Fruit fly (Drosophila melanogaster) whole organism, embryonic: ENCODE results near the gene CG17239.

Experiments used
- Aef1 ChIP-seq: fragments of 200-800 bp; sonication (Bioruptor generic); IDR thresholded peaks from 3 replicates; pipeline ENCODE4 v1.3.6; 2022; ENCODE audit warnings: missing biosample characterization, missing genetic modification characterization
- CG10565 ChIP-seq: fragments of 200-800 bp; sonication (Bioruptor generic); optimal IDR thresholded peaks from 3 replicates; lab custom pipeline; 2016; ENCODE audit warnings: missing biosample characterization, mild to moderate bottlenecking, missing genetic modification characterization
- CG11696 ChIP-seq: fragments of 200-800 bp; sonication (Bioruptor generic); IDR thresholded peaks from 2 replicates; pipeline ENCODE4 v1.3.6; 2022; ENCODE audit warnings: missing biosample characterization, missing genetic modification characterization
- CG12769 ChIP-seq: fragments of 200-800 bp; sonication (Bioruptor generic); optimal IDR thresholded peaks from 2 replicates; lab custom pipeline; 2019; ENCODE audit warnings: missing biosample characterization, mild to moderate bottlenecking, missing genetic modification characterization, moderate library complexity
- CG14667 ChIP-seq: fragments of 200-800 bp; sonication (Bioruptor generic); IDR thresholded peaks from 2 replicates; pipeline ENCODE4 v1.3.6; 2022; ENCODE audit warnings: missing biosample characterization, missing genetic modification characterization
- CG15601 ChIP-seq: fragments of 200-800 bp; sonication (Bioruptor generic); optimal IDR thresholded peaks from 3 replicates; lab custom pipeline; 2019; ENCODE audit warnings: missing biosample characterization, mild to moderate bottlenecking, missing genetic modification characterization, moderate library complexity
- CG17385 ChIP-seq: fragments of 200-800 bp; sonication (Bioruptor generic); optimal IDR thresholded peaks from 3 replicates; lab custom pipeline; 2018; ENCODE audit warnings: missing biosample characterization, mild to moderate bottlenecking, missing genetic modification characterization
- CG2116 ChIP-seq: fragments of 200-800 bp; sonication (Bioruptor generic); optimal IDR thresholded peaks from 3 replicates; lab custom pipeline; 2018; ENCODE audit warnings: missing biosample characterization, mild to moderate bottlenecking, missing genetic modification characterization
- CG32532 ChIP-seq: fragments of 200-800 bp; sonication (Bioruptor generic); IDR thresholded peaks from 2 replicates; pipeline ENCODE4 v1.3.6; 2022; ENCODE audit warnings: missing biosample characterization, missing genetic modification characterization
- CG3847 ChIP-seq: fragments of 200-800 bp; sonication (Bioruptor generic); IDR thresholded peaks from 2 replicates; pipeline ENCODE4 v1.3.6; 2022; ENCODE audit warnings: missing biosample characterization, missing genetic modification characterization
- CG7357 ChIP-seq: fragments of 200-800 bp; sonication (Bioruptor generic); IDR thresholded peaks from 3 replicates; pipeline ENCODE4 v1.3.6; 2022; ENCODE audit warnings: missing biosample characterization, missing genetic modification characterization
- CTCF ChIP-seq: fragments of 200-800 bp; sonication (Bioruptor generic); optimal IDR thresholded peaks from 2 replicates; lab custom pipeline; 2017; ENCODE audit warnings: missing biosample characterization, mild to moderate bottlenecking, missing genetic modification characterization, moderate library complexity
- Drgx ChIP-seq: fragments of 200-800 bp; sonication (Bioruptor generic); IDR thresholded peaks from 2 replicates; pipeline ENCODE4 v1.3.6; 2022; ENCODE audit warnings: missing biosample characterization, missing genetic modification characterization
- E2f1 ChIP-seq: fragments of 200-800 bp; sonication (Bioruptor generic); IDR thresholded peaks from 2 replicates; pipeline ENCODE4 v1.3.6; 2022; ENCODE audit warnings: missing biosample characterization, missing genetic modification characterization
- Gsc ChIP-seq: fragments of 200-800 bp; sonication (Bioruptor generic); IDR thresholded peaks from 2 replicates; pipeline ENCODE4 v1.3.6; 2022; ENCODE audit warnings: missing biosample characterization, missing genetic modification characterization
- HLH3B ChIP-seq: fragments of 200-800 bp; sonication (Bioruptor generic); IDR thresholded peaks from 2 replicates; pipeline ENCODE4 v1.3.6; 2022; ENCODE audit warnings: missing biosample characterization, missing genetic modification characterization
- Hr51 ChIP-seq, 2 experiments: fragments of 200-800 bp; sonication (Bioruptor generic); optimal IDR thresholded peaks; 2 replicates in 1 of 2; 3 replicates in 1 of 2; lab custom pipeline; 2016 to 2018; ENCODE audit warnings: missing biosample characterization in 2 of 2, missing genetic modification characterization in 2 of 2, mild to moderate bottlenecking in 1 of 2, moderate library complexity in 1 of 2
- Hr78 ChIP-seq, 2 experiments: fragments of 200-800 bp in 1 of 2; fragments of >200 bp in 1 of 2; sonication (Bioruptor generic) in 1 of 2; optimal IDR thresholded peaks; 2 replicates each; lab custom pipeline; 2017 to 2019; ENCODE audit warnings: missing biosample characterization in 2 of 2, missing genetic modification characterization in 2 of 2, mild to moderate bottlenecking in 1 of 2, moderate library complexity in 1 of 2
- Hsf ChIP-seq: fragments of 200-800 bp; sonication (Bioruptor generic); optimal IDR thresholded peaks from 3 replicates; lab custom pipeline; 2016; ENCODE audit warnings: missing biosample characterization, missing genetic modification characterization
- Jarid2 ChIP-seq: fragments of 200-800 bp; sonication (Bioruptor generic); optimal IDR thresholded peaks from 3 replicates; lab custom pipeline; 2017; ENCODE audit warnings: mild to moderate bottlenecking, missing biosample characterization, missing genetic modification reagents, missing genetic modification characterization
- Meics ChIP-seq: fragments of 200-800 bp; sonication (Bioruptor generic); optimal IDR thresholded peaks from 2 replicates; lab custom pipeline; 2017; ENCODE audit warnings: missing biosample characterization, mild to moderate bottlenecking, missing genetic modification characterization
- Oaz ChIP-seq: fragments of 200-800 bp; sonication (Bioruptor generic); IDR thresholded peaks from 2 replicates; pipeline ENCODE4 v1.3.6; 2022; ENCODE audit warnings: missing biosample characterization, missing genetic modification characterization
- Ptx1 ChIP-seq: fragments of 200-800 bp; sonication (Bioruptor generic); IDR thresholded peaks from 2 replicates; pipeline ENCODE4 v1.3.6; 2022; ENCODE audit warnings: missing biosample characterization, missing genetic modification characterization
- Scr ChIP-seq: fragments of 200-800 bp; sonication (Bioruptor generic); IDR thresholded peaks from 2 replicates; pipeline ENCODE4 v1.3.6; 2022; ENCODE audit warnings: missing biosample characterization, missing genetic modification characterization; ENCODE audit not compliant: partially characterized antibody
- az2 ChIP-seq: fragments of 200-800 bp; sonication (Bioruptor generic); optimal IDR thresholded peaks from 3 replicates; lab custom pipeline; 2016; ENCODE audit warnings: missing biosample characterization, missing genetic modification characterization
- bab2 ChIP-seq: fragments of 200-800 bp; sonication (Bioruptor generic); optimal IDR thresholded peaks from 2 replicates; lab custom pipeline; 2016; ENCODE audit warnings: missing biosample characterization, missing genetic modification characterization
- br ChIP-seq: fragments of >200 bp; optimal IDR thresholded peaks from 2 replicates; lab custom pipeline; 2017
- cwo ChIP-seq: fragments of 200-800 bp; sonication (Bioruptor generic); optimal IDR thresholded peaks from 3 replicates; lab custom pipeline; 2017; ENCODE audit warnings: missing biosample characterization, missing genetic modification characterization, mild to moderate bottlenecking, moderate library complexity, missing genetic modification reagents
- dysf ChIP-seq: fragments of 200-800 bp; sonication (Bioruptor generic); IDR thresholded peaks from 3 replicates; pipeline ENCODE4 v1.3.6; 2022; ENCODE audit warnings: missing biosample characterization, missing genetic modification characterization
- exex ChIP-seq: fragments of 200-800 bp; sonication (Bioruptor generic); optimal IDR thresholded peaks from 4 replicates; lab custom pipeline; 2018; ENCODE audit warnings: missing biosample characterization, mild to moderate bottlenecking, missing genetic modification characterization, moderate library complexity
- fu2 ChIP-seq: fragments of 200-800 bp; sonication (Bioruptor generic); optimal IDR thresholded peaks from 2 replicates; lab custom pipeline; 2016; ENCODE audit warnings: missing biosample characterization, missing genetic modification characterization
- gfzf ChIP-seq: fragments of 200-800 bp; sonication (Bioruptor generic); optimal IDR thresholded peaks from 2 replicates; lab custom pipeline; 2016; ENCODE audit warnings: missing biosample characterization, mild to moderate bottlenecking, missing genetic modification characterization, moderate library complexity
- grau ChIP-seq: fragments of 200-800 bp; optimal IDR thresholded peaks from 3 replicates; lab custom pipeline; 2019; ENCODE audit warnings: missing biosample characterization, mild to moderate bottlenecking, missing genetic modification characterization, moderate library complexity
- ken ChIP-seq: fragments of 200-800 bp; sonication (Bioruptor generic); IDR thresholded peaks from 3 replicates; pipeline ENCODE4 v1.3.6; 2022; ENCODE audit warnings: missing biosample characterization, missing genetic modification characterization
- lab ChIP-seq: fragments of 200-800 bp; sonication (Bioruptor generic); optimal IDR thresholded peaks from 3 replicates; lab custom pipeline; 2017; ENCODE audit warnings: missing biosample characterization, missing genetic modification characterization, mild to moderate bottlenecking, moderate library complexity, missing genetic modification reagents
- lilli ChIP-seq: fragments of 200-800 bp; sonication (Bioruptor generic); optimal IDR thresholded peaks from 3 replicates; lab custom pipeline; 2016; ENCODE audit warnings: missing biosample characterization, missing genetic modification characterization
- mld ChIP-seq: fragments of 200-800 bp; sonication (Bioruptor generic); IDR thresholded peaks from 3 replicates; pipeline ENCODE4 v1.3.6; 2022; ENCODE audit warnings: missing biosample characterization, missing genetic modification characterization; ENCODE audit not compliant: partially characterized antibody
- nerfin-2 ChIP-seq: fragments of 200-800 bp; sonication (Bioruptor generic); IDR thresholded peaks from 2 replicates; pipeline ENCODE4 v1.3.6; 2022; ENCODE audit warnings: missing biosample characterization, missing genetic modification characterization; ENCODE audit not compliant: partially characterized antibody
- pho ChIP-seq: fragments of 200-800 bp; sonication (Bioruptor generic); optimal IDR thresholded peaks from 2 replicates; lab custom pipeline; 2016; ENCODE audit warnings: missing biosample characterization, missing genetic modification characterization
- row ChIP-seq: fragments of 200-800 bp; sonication (Bioruptor generic); IDR thresholded peaks from 3 replicates; pipeline ENCODE4 v1.3.6; 2022; ENCODE audit warnings: missing biosample characterization, missing genetic modification characterization
- sd ChIP-seq: fragments of 200-800 bp; sonication (Bioruptor generic); optimal IDR thresholded peaks from 3 replicates; lab custom pipeline; 2018; ENCODE audit warnings: missing biosample characterization, mild to moderate bottlenecking, missing genetic modification characterization, moderate library complexity
- sim ChIP-seq: fragments of 200-800 bp; sonication (Bioruptor generic); IDR thresholded peaks from 2 replicates; pipeline ENCODE4 v1.3.6; 2022; ENCODE audit warnings: missing biosample characterization, missing genetic modification characterization
- slp2 ChIP-seq: fragments of 200-800 bp; sonication (Bioruptor generic); optimal IDR thresholded peaks from 2 replicates; lab custom pipeline; 2016; ENCODE audit warnings: missing biosample characterization, missing genetic modification characterization
- sob ChIP-seq: fragments of 200-800 bp; sonication (Bioruptor generic); IDR thresholded peaks from 2 replicates; pipeline ENCODE4 v1.3.6; 2022; ENCODE audit warnings: missing biosample characterization, missing genetic modification characterization
- sr ChIP-seq: fragments of 200-800 bp; sonication (Bioruptor generic); IDR thresholded peaks from 3 replicates; pipeline ENCODE4 v1.3.6; 2022; ENCODE audit warnings: missing biosample characterization, missing genetic modification characterization
- tap ChIP-seq: fragments of 200-800 bp; optimal IDR thresholded peaks from 3 replicates; lab custom pipeline; 2019; ENCODE audit warnings: missing biosample characterization, mild to moderate bottlenecking, missing genetic modification characterization, moderate library complexity
- trem ChIP-seq: fragments of 200-800 bp; optimal IDR thresholded peaks from 3 replicates; lab custom pipeline; 2019; ENCODE audit warnings: missing biosample characterization, mild to moderate bottlenecking, missing genetic modification characterization, moderate library complexity
- vvl ChIP-seq: fragments of 200-800 bp; sonication (Bioruptor generic); IDR thresholded peaks from 2 replicates; pipeline ENCODE4 v1.3.6; 2022; ENCODE audit warnings: missing biosample characterization, missing genetic modification characterization
- wor ChIP-seq: fragments of 200-800 bp; sonication (Bioruptor generic); IDR thresholded peaks from 2 replicates; pipeline ENCODE4 v1.3.6; 2022; ENCODE audit warnings: missing biosample characterization, missing genetic modification characterization
- zfh1 ChIP-seq: fragments of 200-800 bp; sonication (Bioruptor generic); IDR thresholded peaks from 3 replicates; pipeline ENCODE4 v1.3.6; 2022; ENCODE audit warnings: missing biosample characterization, missing genetic modification characterization
- zfh2 ChIP-seq: fragments of 200-800 bp; sonication (Bioruptor generic); optimal IDR thresholded peaks from 2 replicates; lab custom pipeline; 2016; ENCODE audit warnings: missing biosample characterization, missing genetic modification characterization

Gene CG17239

DNA sequence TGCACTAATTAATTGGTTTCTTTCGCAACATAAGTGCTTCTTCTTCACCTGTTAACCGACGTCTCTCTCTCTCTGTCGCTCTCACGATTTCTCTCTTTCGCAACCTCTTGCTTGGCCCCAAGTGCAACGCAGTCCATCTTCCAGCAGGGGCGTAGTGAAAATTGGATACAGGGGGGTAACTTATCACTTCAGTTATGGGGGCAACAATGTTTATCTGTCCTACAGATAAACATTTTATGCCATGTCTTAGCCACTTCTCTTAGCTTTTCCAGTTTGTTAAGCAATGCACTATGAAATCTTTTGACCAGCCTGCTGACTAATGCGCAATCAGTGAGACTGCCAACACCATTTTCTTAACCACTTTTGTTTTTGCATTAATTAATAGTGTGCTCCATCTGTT lies 24.8 kb downstream of the CG17239 start (continued):
- TF ChIP-seq Jarid2 (GFP tag; lab: Kevin White, UChicago) (no peak), fu2 (GFP tag; lab: Kevin White, UChicago) (no peak), tap (tag; lab: Kevin White, UChicago) (peak; percentile 64), trem (tag; lab: Kevin White, UChicago) (peak; percentile 10), nerfin-2 (GFP tag; lab: Robert Waterston, UW) (no peak; the same call in 1 of the 2 replicates), wor (GFP tag; lab: Robert Waterston, UW) (0 out of 2 replicates have a peak, but pooled peaks have one; percentile 31), CG2116 (GFP tag; lab: Kevin White, UChicago) (peak; percentile 21), Gsc (no peak), br (lab: Kevin White, UChicago) (no peak), grau (tag; lab: Kevin White, UChicago) (peak; percentile 46), sob (peak; percentile 10; the same call in 1 of the 2 replicates), CG3847 (GFP tag; lab: Robert Waterston, UW) (no peak), HLH3B (GFP tag; lab: Robert Waterston, UW) (peak; percentile 64), CG32532 (GFP tag; lab: Robert Waterston, UW) (peak; percentile 29; the same call in 1 of the 2 replicates), bab2 (GFP tag; lab: Kevin White, UChicago) (no peak), cwo (peak; percentile 11), zfh2 (GFP tag; lab: Kevin White, UChicago) (peak; percentile 23), mld (GFP tag; lab: Robert Waterston, UW) (no peak), row (GFP tag; lab: Robert Waterston, UW) (peak; percentile 56), vvl (GFP tag; lab: Robert Waterston, UW) (peak; percentile 86), CG15601 (tag; lab: Kevin White, UChicago) (peak; percentile 4), dysf (GFP tag; lab: Robert Waterston, UW) (peak; percentile 69), Hr78 (GFP tag; optimal IDR thresholded peaks at IDR 0.05; lab: Kevin White, UChicago) (peak in 1 of 2 experiments; percentile 37), Drgx (GFP tag; lab: Robert Waterston, UW) (peak; percentile 84), Hsf (GFP tag; lab: Kevin White, UChicago) (peak; percentile 42), zfh1 (peak; percentile 61; the same call in 1 of the 3 replicates), Oaz (GFP tag; lab: Robert Waterston, UW) (peak; percentile 36; the same call in 1 of the 2 replicates), exex (tag; lab: Kevin White, UChicago) (no peak), sim (GFP tag; lab: Robert Waterston, UW) (no peak), CG11696 (GFP tag; lab: Robert Waterston, UW) (peak; percentile 26; the same call in 1 of the 2 replicates), gfzf (GFP tag; lab: Kevin White, UChicago) (no peak), lab (GFP tag; lab: Kevin White, UChicago) (peak; percentile 54), Aef1 (peak; percentile 36; the same call in 2 of the 3 replicates), slp2 (no peak), CG14667 (no peak), CTCF (GFP tag; lab: Kevin White, UChicago) (no peak), CG7357 (GFP tag; lab: Robert Waterston, UW) (0 out of 3 replicates have a peak, but pooled peaks have one; percentile 6), sr (GFP tag; lab: Robert Waterston, UW) (peak; percentile 53; the same call in 1 of the 3 replicates), Hr51 (GFP tag; optimal IDR thresholded peaks at IDR 0.05; lab: Kevin White, UChicago) (peak in 1 of 2 experiments; percentile 14), az2 (GFP tag; lab: Kevin White, UChicago) (peak; percentile 33), pho (peak; percentile 31), Meics (GFP tag; lab: Kevin White, UChicago) (peak; percentile 27), Scr (GFP tag; lab: Robert Waterston, UW) (no peak), CG12769 (peak; percentile 34), Ptx1 (peak; percentile 66), E2f1 (GFP tag; lab: Robert Waterston, UW) (peak; percentile 52; the same call in 1 of the 2 replicates), lilli (GFP tag; lab: Kevin White, UChicago) (peak; percentile 48), CG17385 (GFP tag; lab: Kevin White, UChicago) (no peak), ken (GFP tag; lab: Robert Waterston, UW) (0 out of 3 replicates have a peak, but pooled peaks have one; percentile 3), CG10565 (GFP tag; lab: Kevin White, UChicago) (no peak), sd (no peak)
